Fruit fly (Drosophila melanogaster) whole organism, adult: ENCODE data around the gene CG4393.

Experiments used
- CG11617 ChIP-seq: fragments of 200-800 bp; sonication (Bioruptor generic); optimal IDR thresholded peaks from 2 replicates; lab custom pipeline; 2017; ENCODE audit warnings: mild to moderate bottlenecking, missing biosample characterization, missing genetic modification reagents, missing genetic modification characterization
- CG14711 ChIP-seq: fragments of 200-800 bp; sonication (Bioruptor generic); optimal IDR thresholded peaks from 2 replicates; lab custom pipeline; 2018; ENCODE audit warnings: missing biosample characterization, mild to moderate bottlenecking, missing genetic modification characterization, moderate library complexity
- CG5204 ChIP-seq: fragments of 200-800 bp; sonication (Bioruptor generic); optimal IDR thresholded peaks from 2 replicates; lab custom pipeline; 2016; ENCODE audit warnings: missing biosample characterization, missing genetic modification characterization
- CG7045 ChIP-seq: fragments of 200-800 bp; sonication (Bioruptor generic); optimal IDR thresholded peaks from 2 replicates; lab custom pipeline; 2017; ENCODE audit warnings: missing biosample characterization, mild to moderate bottlenecking, missing genetic modification characterization
- CG7101 ChIP-seq: fragments of 200-800 bp; sonication (Bioruptor generic); optimal IDR thresholded peaks from 2 replicates; lab custom pipeline; 2018; ENCODE audit warnings: missing biosample characterization, mild to moderate bottlenecking, missing genetic modification characterization, moderate library complexity
- Clk ChIP-seq: fragments of 200-800 bp; sonication (Bioruptor generic); optimal IDR thresholded peaks from 2 replicates; lab custom pipeline; 2017; ENCODE audit warnings: missing biosample characterization, missing genetic modification characterization
- Crg-1 ChIP-seq: fragments of 200-800 bp; sonication (Bioruptor generic); optimal IDR thresholded peaks from 2 replicates; lab custom pipeline; 2016; ENCODE audit warnings: missing biosample characterization, missing genetic modification characterization
- Mnt ChIP-seq: fragments of 200-800 bp; sonication (Bioruptor generic); optimal IDR thresholded peaks from 2 replicates; lab custom pipeline; 2016; ENCODE audit warnings: missing biosample characterization, mild to moderate bottlenecking, missing genetic modification characterization
- bab1 ChIP-seq: fragments of 200-800 bp; sonication (Bioruptor generic); optimal IDR thresholded peaks from 3 replicates; lab custom pipeline; 2019; ENCODE audit warnings: missing biosample characterization, mild to moderate bottlenecking, missing genetic modification characterization, moderate library complexity
- cic ChIP-seq: fragments of 200-800 bp; sonication (Bioruptor generic); optimal IDR thresholded peaks from 2 replicates; lab custom pipeline; 2017; ENCODE audit warnings: missing biosample characterization, mild to moderate bottlenecking, missing genetic modification characterization, moderate library complexity

dm6 chr3R:23368235-23368634 lies 16.3 kb downstream of the CG4393 start:
- no peak for TF ChIP-seq bab1
- TF ChIP-seq CG5204, result no peak
- no peak for TF ChIP-seq CG14711 (tag; lab: Kevin White, UChicago)
- TF ChIP-seq Mnt (GFP tag; lab: Kevin White, UChicago), result no peak
- no peak for TF ChIP-seq cic (GFP tag; lab: Kevin White, UChicago)
- no peak for TF ChIP-seq CG11617 (GFP tag; lab: Kevin White, UChicago)
- no peak for TF ChIP-seq Clk (GFP tag; lab: Kevin White, UChicago)
- no peak for TF ChIP-seq CG7045 (GFP tag; lab: Kevin White, UChicago)
- no peak for TF ChIP-seq CG7101 (tag; lab: Kevin White, UChicago)
- no peak for TF ChIP-seq Crg-1 (GFP tag; lab: Kevin White, UChicago)
